Worm (Caenorhabditis elegans): ENCODE measurements around the gene C52E2.3.

DNA sequence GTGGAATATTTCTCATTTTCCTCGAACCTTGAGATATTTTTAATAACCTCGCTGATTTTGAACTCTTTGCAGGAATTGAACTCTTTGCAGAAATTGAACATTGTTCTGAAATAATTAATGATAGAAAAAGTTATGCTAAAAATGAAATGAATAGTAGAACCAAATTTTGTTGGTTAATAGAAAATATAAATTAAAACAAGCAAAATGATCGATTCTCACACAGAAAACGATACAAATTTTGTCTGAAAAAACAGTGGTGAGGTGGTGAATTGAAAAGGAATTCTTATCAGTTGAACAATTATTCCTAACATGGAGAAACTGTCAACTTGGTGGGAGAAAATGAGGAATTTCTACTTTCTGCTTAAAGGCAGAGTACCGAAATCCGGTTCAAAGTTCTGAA is 33.6 kb downstream of the C52E2.3 start, which contains the start of gene math-6:
- TF ChIP-seq tbx-8 (GFP tag; optimal IDR thresholded peaks at IDR 0.05) (no peak), nhr-12 (tag; optimal IDR thresholded peaks at IDR 0.05) (no peak), bed-3 (GFP tag; optimal IDR thresholded peaks at IDR 0.05) (no peak), unc-39 (tag; optimal IDR thresholded peaks at IDR 0.05) (no peak), sptf-1 (tag; optimal IDR thresholded peaks at IDR 0.05) (no peak), lsy-2 (tag; optimal IDR thresholded peaks at IDR 0.05) (no peak), ces-1 (GFP tag; optimal IDR thresholded peaks at IDR 0.05) (no peak), lin-13 (tag; optimal IDR thresholded peaks at IDR 0.05) (no peak), nhr-76 (tag; optimal IDR thresholded peaks at IDR 0.05) (no peak), nhr-2 (tag; optimal IDR thresholded peaks at IDR 0.05) (no peak), nhr-28 (tag; optimal IDR thresholded peaks at IDR 0.05) (no peak), unc-62 (GFP tag; optimal IDR thresholded peaks at IDR 0.05) (no peak), elt-3 (tag; optimal IDR thresholded peaks at IDR 0.05) (no peak)

Data from whole organism, mixed stage, embryonic.